Worm (Caenorhabditis elegans): ENCODE data around the gene tsen-34.
"Not testable (repeated sequence)": the region's sequence is repeated elsewhere in the genome, so short reads cannot be mapped to it uniquely, and the experiment has no call there.

The tsen-34 gene

DNA sequence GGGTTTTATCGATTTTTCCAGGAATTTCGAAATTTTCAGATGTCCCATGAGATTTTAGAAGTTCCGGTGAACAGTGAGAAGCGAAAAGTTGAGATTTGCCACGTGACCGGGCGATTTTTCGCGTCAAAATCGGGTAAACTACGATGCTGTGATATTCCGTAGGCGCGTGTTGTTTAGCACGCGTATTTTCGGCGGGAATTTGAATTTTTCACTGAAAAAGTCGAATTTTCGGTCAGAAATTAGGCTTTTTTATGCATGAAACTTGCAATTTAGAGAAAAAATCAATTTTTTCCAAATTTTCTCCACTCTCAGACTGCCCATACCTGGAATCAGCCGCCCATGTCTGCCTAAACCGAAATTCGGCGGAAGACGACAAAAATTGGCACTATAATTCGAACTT is at the start of gene tsen-34:
TSS of gene tsen-34 (plus strand) at position 34 of the 400 bp plus-strand sequence.
- peak; percentile 4 for TF ChIP-seq ama-1 (optimal IDR thresholded peaks at IDR 0.05)
- no peak for TF ChIP-seq flt-1 (GFP tag; IDR thresholded peaks at IDR 0.05)

ce11 chrIV:4135744-4136143 is 42.5 kb upstream of the tsen-34 start, which contains the start of gene F49F1.17:
F49F1.17 (minus strand) TSS chrIV:4135844.
- TF ChIP-seq ceh-13 (GFP tag; optimal IDR thresholded peaks at IDR 0.05): no peak
- no peak for TF ChIP-seq tra-4 (tag; optimal IDR thresholded peaks at IDR 0.05)
- TF ChIP-seq sea-1 (GFP tag; conservative IDR thresholded peaks at IDR 0.05): no peak
- TF ChIP-seq F13C5.2 (tag; optimal IDR thresholded peaks at IDR 0.05): no peak
- TF ChIP-seq aly-1 (tag; optimal IDR thresholded peaks at IDR 0.05): no peak
- no peak for TF ChIP-seq ceh-36 (tag; optimal IDR thresholded peaks at IDR 0.05)
- no peak for TF ChIP-seq hnd-1 (tag; optimal IDR thresholded peaks at IDR 0.05)
- no peak for TF ChIP-seq ama-1 (optimal IDR thresholded peaks at IDR 0.05)
- no peak for TF ChIP-seq flt-1 (GFP tag; IDR thresholded peaks at IDR 0.05)
- no peak for TF ChIP-seq B0310.2 (tag; optimal IDR thresholded peaks at IDR 0.05)
- TF ChIP-seq scrt-1 (GFP tag; IDR thresholded peaks at IDR 0.05): no peak
- no peak for TF ChIP-seq tbx-37 (GFP tag; conservative IDR thresholded peaks at IDR 0.05)

DNA sequence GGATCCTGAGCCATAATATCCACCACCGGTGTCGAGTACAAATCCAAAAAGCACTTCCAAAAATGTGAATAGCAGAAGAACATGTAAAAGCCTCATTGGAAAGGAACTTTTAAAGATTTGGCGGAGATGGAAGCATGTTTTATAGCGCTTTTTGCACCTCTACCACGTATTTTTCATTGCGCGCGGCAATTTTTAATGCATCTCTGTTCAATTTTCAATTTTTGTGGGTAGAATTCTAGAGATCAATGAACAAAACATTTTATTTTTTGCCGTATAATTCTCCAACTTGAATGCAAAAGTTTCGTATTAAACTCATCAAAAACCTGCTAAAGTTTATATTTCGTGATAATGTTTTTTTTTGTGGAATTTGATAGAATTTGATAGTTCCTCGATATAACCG is 40.8 kb upstream of the tsen-34 start, which contains the start of gene F49F1.9:
TSS of gene F49F1.9 (minus strand) at position 101 of the 400 bp plus-strand sequence.
- TF ChIP-seq ets-7 (tag; optimal IDR thresholded peaks at IDR 0.05) (no peak), scrt-1 (GFP tag; IDR thresholded peaks at IDR 0.05) (no peak), ceh-36 (tag; optimal IDR thresholded peaks at IDR 0.05) (no peak), hnd-1 (tag; optimal IDR thresholded peaks at IDR 0.05) (no peak), pes-1 (GFP tag; IDR thresholded peaks at IDR 0.05) (no peak), tbx-37 (GFP tag; conservative IDR thresholded peaks at IDR 0.05) (no peak), ama-1 (optimal IDR thresholded peaks at IDR 0.05) (no peak), aly-1 (tag; optimal IDR thresholded peaks at IDR 0.05) (no peak), flt-1 (GFP tag; IDR thresholded peaks at IDR 0.05) (no peak), ceh-13 (GFP tag; optimal IDR thresholded peaks at IDR 0.05) (no peak)

DNA sequence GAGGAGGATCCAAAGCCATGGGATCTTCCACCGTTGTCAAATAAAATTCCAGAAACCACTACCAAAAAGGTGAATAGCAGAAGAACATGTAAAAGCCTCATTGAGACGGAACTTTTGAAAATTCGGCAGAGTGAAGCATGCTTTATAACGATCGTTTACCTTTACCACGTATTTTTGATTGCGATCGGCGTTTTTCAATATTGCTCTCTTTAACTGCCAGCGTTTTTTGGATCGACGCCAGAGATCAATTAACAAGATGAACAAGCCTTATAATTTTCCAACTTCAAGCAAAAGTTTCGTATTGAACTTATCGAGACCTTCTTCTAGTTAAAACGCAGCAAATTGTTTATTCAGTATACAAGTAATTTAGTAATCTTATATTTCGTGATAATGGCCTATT is 39.2 kb upstream of the tsen-34 start, which contains the start of gene F49F1.10:
TSS of gene F49F1.10 (minus strand) at position 101 of the 400 bp plus-strand sequence.
- TF ChIP-seq F13C5.2 (tag; optimal IDR thresholded peaks at IDR 0.05) (no peak), pes-1 (GFP tag; IDR thresholded peaks at IDR 0.05) (no peak)

ce11 chrIV:4140265-4140664 is 38.0 kb upstream of the tsen-34 start, which contains the start of gene F49F1.18:
F49F1.18 (minus strand) TSS chrIV:4140365.
- no peak for TF ChIP-seq ceh-13 (GFP tag; optimal IDR thresholded peaks at IDR 0.05)
- no peak for TF ChIP-seq sea-1 (GFP tag; conservative IDR thresholded peaks at IDR 0.05)
- TF ChIP-seq tbx-11 (GFP tag; IDR thresholded peaks at IDR 0.05): no peak
- no peak for TF ChIP-seq hmbx-1 (tag; optimal IDR thresholded peaks at IDR 0.05)
- no peak for TF ChIP-seq ceh-36 (tag; optimal IDR thresholded peaks at IDR 0.05)
- no peak for TF ChIP-seq pes-1 (GFP tag; IDR thresholded peaks at IDR 0.05)
- no peak for TF ChIP-seq aly-1 (tag; optimal IDR thresholded peaks at IDR 0.05)
- TF ChIP-seq B0310.2 (tag; optimal IDR thresholded peaks at IDR 0.05): no peak
- TF ChIP-seq hmg-4 (GFP tag; optimal IDR thresholded peaks at IDR 0.05): no peak
- TF ChIP-seq tra-4 (tag; optimal IDR thresholded peaks at IDR 0.05): no peak
- TF ChIP-seq ama-1 (optimal IDR thresholded peaks at IDR 0.05): no peak

- no peak for TF ChIP-seq ceh-13 (GFP tag; optimal IDR thresholded peaks at IDR 0.05)
- no peak for TF ChIP-seq flt-1 (GFP tag; IDR thresholded peaks at IDR 0.05)
- TF ChIP-seq tbx-11 (GFP tag; IDR thresholded peaks at IDR 0.05): no peak
- no peak for TF ChIP-seq scrt-1 (GFP tag; IDR thresholded peaks at IDR 0.05)
- TF ChIP-seq ceh-36 (tag; optimal IDR thresholded peaks at IDR 0.05): no peak
- no peak for TF ChIP-seq tbx-37 (GFP tag; conservative IDR thresholded peaks at IDR 0.05)
- no peak for TF ChIP-seq sea-1 (GFP tag; conservative IDR thresholded peaks at IDR 0.05)
- TF ChIP-seq pes-1 (GFP tag; IDR thresholded peaks at IDR 0.05): no peak
- TF ChIP-seq hmg-4 (GFP tag; optimal IDR thresholded peaks at IDR 0.05): no peak
- TF ChIP-seq ama-1 (optimal IDR thresholded peaks at IDR 0.05): no peak
- no peak for TF ChIP-seq aly-1 (tag; optimal IDR thresholded peaks at IDR 0.05)
- no peak for TF ChIP-seq tra-4 (tag; optimal IDR thresholded peaks at IDR 0.05)
- TF ChIP-seq hmbx-1 (tag; optimal IDR thresholded peaks at IDR 0.05): no peak
- no peak for TF ChIP-seq ets-7 (tag; optimal IDR thresholded peaks at IDR 0.05)
- no peak for TF ChIP-seq F13C5.2 (tag; optimal IDR thresholded peaks at IDR 0.05)
Measured at ce11 chrIV:4141311-4141710, 36.9 kb upstream of the tsen-34 start, which contains the start of gene F49F1.11. F49F1.11 (minus strand) TSS chrIV:4141411.

ce11 chrIV:4142986-4143385 is 35.3 kb upstream of the tsen-34 start, which contains the start of gene F49F1.12:
F49F1.12 (minus strand) TSS chrIV:4143086.
- not testable (repeated sequence) for TF ChIP-seq sea-1 (GFP tag; conservative IDR thresholded peaks at IDR 0.05); ama-1 (optimal IDR thresholded peaks at IDR 0.05); hmbx-1 (tag; optimal IDR thresholded peaks at IDR 0.05)

- no peak for TF ChIP-seq tbx-37 (GFP tag; conservative IDR thresholded peaks at IDR 0.05)
- TF ChIP-seq B0310.2 (tag; optimal IDR thresholded peaks at IDR 0.05): no peak
- TF ChIP-seq sea-1 (GFP tag; conservative IDR thresholded peaks at IDR 0.05): no peak
- no peak for TF ChIP-seq hnd-1 (tag; optimal IDR thresholded peaks at IDR 0.05)
- no peak for TF ChIP-seq ceh-13 (GFP tag; optimal IDR thresholded peaks at IDR 0.05)
- TF ChIP-seq flt-1 (GFP tag; IDR thresholded peaks at IDR 0.05): no peak
- TF ChIP-seq hmbx-1 (tag; optimal IDR thresholded peaks at IDR 0.05): no peak
- no peak for TF ChIP-seq tbx-11 (GFP tag; IDR thresholded peaks at IDR 0.05)
- TF ChIP-seq hmg-4 (GFP tag; optimal IDR thresholded peaks at IDR 0.05): no peak
- no peak for TF ChIP-seq ceh-36 (tag; optimal IDR thresholded peaks at IDR 0.05)
- TF ChIP-seq scrt-1 (GFP tag; IDR thresholded peaks at IDR 0.05): no peak
- no peak for TF ChIP-seq aly-1 (tag; optimal IDR thresholded peaks at IDR 0.05)
- no peak for TF ChIP-seq ets-7 (tag; optimal IDR thresholded peaks at IDR 0.05)
- TF ChIP-seq ama-1 (optimal IDR thresholded peaks at IDR 0.05): no peak
- TF ChIP-seq tra-4 (tag; optimal IDR thresholded peaks at IDR 0.05): no peak
- no peak for TF ChIP-seq F13C5.2 (tag; optimal IDR thresholded peaks at IDR 0.05)
- no peak for TF ChIP-seq pes-1 (GFP tag; IDR thresholded peaks at IDR 0.05)
Measured at ce11 chrIV:4144784-4145183, 33.5 kb upstream of the tsen-34 start, which contains the start of gene R07C12.3. R07C12.3 (plus strand) TSS chrIV:4145084.

All from whole organism, early embryonic.